Worm (Caenorhabditis elegans): ENCODE data around the gene tmem-131.

DNA sequence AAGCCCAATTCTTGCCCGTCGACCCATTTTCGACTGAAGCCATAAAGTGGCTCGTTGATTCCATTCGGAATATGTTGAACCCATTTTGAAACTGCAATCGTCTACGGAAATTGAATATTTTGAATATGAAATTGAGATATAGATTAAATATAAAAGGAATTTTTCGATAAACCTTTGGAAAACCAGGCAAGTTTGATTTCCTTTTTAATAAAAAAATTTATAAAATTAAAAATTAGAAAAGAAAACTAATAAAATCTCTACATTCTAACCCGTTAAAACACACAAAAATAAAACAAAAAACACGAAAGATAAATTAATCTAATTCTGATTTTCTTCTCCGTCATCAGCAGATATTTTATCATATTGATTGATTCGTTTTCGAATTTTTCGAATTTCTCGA, 8.9 kb upstream of the tmem-131 start, which contains the start of gene R144.12:
- TF ChIP-seq nhr-27 (tag; optimal IDR thresholded peaks at IDR 0.05) = no peak
- no peak for TF ChIP-seq F23B12.7 (tag; optimal IDR thresholded peaks at IDR 0.05; ENCODE audit: insufficient read depth)
- TF ChIP-seq unc-62 (GFP tag; optimal IDR thresholded peaks at IDR 0.05) = no peak
